Worm (Caenorhabditis elegans) whole organism, L1 larva: ENCODE data around the gene ZC376.8.

Experiments
- lin-15B ChIP-seq: fragments of 150-350 bp; sonication (generic microtip); optimal IDR thresholded peaks from 3 replicates; lab custom pipeline; 2014; ENCODE audit warnings: missing biosample characterization, missing genetic modification characterization
- nhr-237 ChIP-seq: fragments of 150-350 bp; optimal IDR thresholded peaks from 2 replicates; lab custom pipeline; 2014; ENCODE audit warnings: missing biosample characterization, missing genetic modification characterization
- nhr-77 ChIP-seq: fragments of 150-350 bp; optimal IDR thresholded peaks from 2 replicates; lab custom pipeline; 2014; ENCODE audit warnings: missing biosample characterization, missing genetic modification characterization
- snpc-4 ChIP-seq: fragments of 150-350 bp; optimal IDR thresholded peaks from 2 replicates; lab custom pipeline; 2014; ENCODE audit warnings: missing biosample characterization, missing genetic modification characterization
- sptf-1 ChIP-seq: fragments of 150-350 bp; optimal IDR thresholded peaks from 2 replicates; lab custom pipeline; 2014; ENCODE audit warnings: missing biosample characterization, missing genetic modification characterization
- ztf-11 ChIP-seq, 2 experiments: sonication (generic microtip); optimal IDR thresholded peaks; 2 replicates each; lab custom pipeline; 2016 to 2017; ENCODE audit warnings: missing genetic modification characterization in 2 of 2, missing biosample characterization in 1 of 2, missing compliant biosample characterization in 1 of 2

DNA sequence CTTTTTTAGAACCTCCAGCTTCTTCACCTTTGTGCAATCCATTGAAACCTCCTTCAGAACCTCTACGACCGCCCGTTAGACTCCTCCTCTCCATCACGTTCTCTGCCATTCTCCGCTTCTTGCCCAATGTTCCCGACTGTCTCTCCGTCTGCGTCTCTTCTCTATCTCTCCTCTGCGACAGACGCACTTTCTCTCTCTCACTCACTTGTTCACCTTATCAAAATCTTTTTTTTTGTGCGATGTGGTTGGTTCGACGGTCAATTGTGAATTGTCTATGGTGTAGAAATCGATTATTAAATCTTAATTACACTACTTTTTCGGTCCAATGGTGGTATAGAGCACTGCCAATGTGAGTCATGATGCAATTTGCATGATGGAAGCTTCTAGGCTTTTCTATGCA is 13.4 kb downstream of the ZC376.8 start, which contains the start of gene atfs-1:
- TF ChIP-seq nhr-237 (no peak), nhr-77 (tag; lab: Kevin White, UChicago) (peak; percentile 63), sptf-1 (no peak), ztf-11 (tag; optimal IDR thresholded peaks at IDR 0.05; lab: Kevin White, UChicago) (no peak), snpc-4 (tag; lab: Kevin White, UChicago) (no peak), lin-15B (tag; lab: Kevin White, UChicago) (peak; percentile 21)
